Worm (Caenorhabditis elegans): Measurements from ENCODE around the gene F35D2.3.

DNA sequence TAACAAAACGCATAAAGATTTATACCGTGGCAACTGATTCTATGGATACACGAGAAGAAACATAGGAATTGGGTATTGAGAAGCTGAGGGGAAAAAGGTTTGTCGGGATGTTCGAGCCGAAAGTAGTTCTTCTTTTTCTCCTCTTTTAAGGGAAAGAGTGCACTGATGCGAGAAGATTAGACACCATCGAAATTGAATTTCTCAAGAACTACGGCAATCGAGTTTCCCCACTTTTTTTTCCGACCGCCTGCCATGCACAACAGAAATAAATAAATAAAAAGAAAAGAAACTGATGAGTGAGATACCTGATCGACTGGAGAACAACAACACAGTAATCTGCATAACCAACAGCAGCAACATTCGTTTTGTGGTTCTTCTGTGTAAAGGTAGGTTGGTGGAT, 23.9 kb downstream of the F35D2.3 start:
- TF ChIP-seq fos-1 (tag; optimal IDR thresholded peaks at IDR 0.05), result no peak
- no peak for TF ChIP-seq ama-1 (optimal IDR thresholded peaks at IDR 0.05)
- TF ChIP-seq unc-39 (tag; optimal IDR thresholded peaks at IDR 0.05), result no peak
- no peak for TF ChIP-seq nhr-77 (tag; optimal IDR thresholded peaks at IDR 0.05)
- no peak for TF ChIP-seq egl-27 (tag; optimal IDR thresholded peaks at IDR 0.05)
- no peak for TF ChIP-seq zag-1 (tag; optimal IDR thresholded peaks at IDR 0.05)
- TF ChIP-seq skn-1 (tag; optimal IDR thresholded peaks at IDR 0.05), result no peak
- TF ChIP-seq lin-15B (tag; optimal IDR thresholded peaks at IDR 0.05), result no peak

Data from whole organism, L3 larva.